Fruit fly (Drosophila melanogaster): ENCODE results near the gene CheB38a.

DNA sequence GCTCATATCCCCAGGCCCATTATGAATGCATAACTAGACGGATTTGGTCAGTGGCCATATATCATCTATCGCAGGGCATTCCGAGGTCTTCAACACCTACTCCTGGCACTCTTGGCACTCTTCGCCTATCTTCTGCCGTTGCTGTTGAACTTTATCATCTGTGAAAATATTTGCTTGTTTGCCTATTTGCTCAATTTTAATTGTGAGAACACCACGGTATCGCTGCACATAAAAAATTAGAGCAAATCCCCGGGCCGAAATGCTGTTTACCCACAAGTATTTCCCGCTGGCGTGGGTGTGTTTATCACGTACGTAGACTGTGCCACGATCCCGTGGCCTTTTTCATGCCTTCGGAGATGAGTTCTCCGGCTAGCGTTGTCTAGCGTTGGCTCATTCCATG is 37.6 kb downstream of the CheB38a start:
- no peak for TF ChIP-seq CG9948 (tag; optimal IDR thresholded peaks at IDR 0.05)
- no peak for TF ChIP-seq EcR (GFP tag; optimal IDR thresholded peaks at IDR 0.05)
- no peak for TF ChIP-seq CG8159 (tag; optimal IDR thresholded peaks at IDR 0.05)
- TF ChIP-seq Pif1B (GFP tag; optimal IDR thresholded peaks at IDR 0.05), result no peak
- TF ChIP-seq CG34367 (tag; optimal IDR thresholded peaks at IDR 0.05), result no peak
- no peak for TF ChIP-seq Snoo (tag; optimal IDR thresholded peaks at IDR 0.05)
- TF ChIP-seq CG12605 (GFP tag; IDR thresholded peaks at IDR 0.05), result no peak
- no peak for TF ChIP-seq Pif1A (GFP tag; optimal IDR thresholded peaks at IDR 0.05)
- no peak for TF ChIP-seq CG15710 (tag; optimal IDR thresholded peaks at IDR 0.05)
- TF ChIP-seq Ets98B (GFP tag; IDR thresholded peaks at IDR 0.05), result no peak
- TF ChIP-seq CG17806 (tag; optimal IDR thresholded peaks at IDR 0.05), result no peak
- no peak for TF ChIP-seq rn (GFP tag; IDR thresholded peaks at IDR 0.05)
- TF ChIP-seq CG10348 (GFP tag; IDR thresholded peaks at IDR 0.05), result no peak
